Fruit fly (Drosophila melanogaster): Measurements from ENCODE around the gene Sap47.

Gene Sap47

DNA sequence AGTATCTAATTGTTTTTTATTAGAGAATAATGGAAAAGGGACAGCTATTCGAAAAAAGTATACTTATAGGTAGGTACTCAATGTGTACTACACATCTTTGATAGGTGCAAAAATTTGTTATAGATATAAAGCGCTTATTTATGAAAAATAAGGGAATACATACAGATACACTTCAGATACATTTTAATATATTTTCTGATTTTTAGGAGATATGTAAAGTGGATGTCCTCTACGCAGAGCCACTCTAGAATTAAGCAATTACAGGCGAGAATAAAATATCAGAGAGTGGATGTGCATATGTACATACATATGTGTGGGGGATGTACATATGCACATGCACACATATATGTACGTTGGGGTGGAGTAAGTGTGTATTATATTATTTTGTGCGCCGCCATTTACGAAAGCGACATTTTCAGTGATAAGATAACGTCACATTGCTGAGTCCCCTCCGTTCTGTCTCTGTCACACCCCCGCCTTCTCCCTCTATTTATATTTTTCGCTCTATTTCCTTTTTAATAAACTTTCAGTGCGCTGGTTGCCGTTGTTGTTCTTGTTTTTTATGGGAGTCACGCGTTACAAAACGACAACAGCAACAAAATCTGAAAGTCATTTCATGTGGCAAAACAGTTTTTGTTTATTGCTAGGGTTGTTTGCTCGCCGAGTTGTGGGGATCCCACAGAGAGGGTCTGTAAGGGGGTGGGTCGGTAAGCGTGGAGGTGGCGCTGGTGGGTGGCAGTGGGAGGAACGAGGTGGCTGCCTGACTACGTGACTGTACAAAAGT lies 70.0 kb downstream of the Sap47 start (continued):
- TF ChIP-seq psq (GFP tag; optimal IDR thresholded peaks at IDR 0.05) (no peak), sens (GFP tag) (peak; percentile 82), CG6854 (GFP tag; optimal IDR thresholded peaks at IDR 0.05) (peak; percentile 48), CG1602 (GFP tag; optimal IDR thresholded peaks at IDR 0.05) (no peak), Dp (GFP tag; optimal IDR thresholded peaks at IDR 0.05) (no peak), CG17328 (GFP tag; IDR thresholded peaks at IDR 0.05) (no peak), CG18262 (tag; optimal IDR thresholded peaks at IDR 0.05) (no peak), sr (GFP tag; IDR thresholded peaks at IDR 0.05) (no peak), CG1792 (GFP tag; optimal IDR thresholded peaks at IDR 0.05) (no peak), CG8281 (tag; optimal IDR thresholded peaks at IDR 0.05) (peak; percentile 10), CG2129 (GFP tag; IDR thresholded peaks at IDR 0.05; ENCODE audit: partially characterized antibody) (no peak), NC2α (GFP tag; optimal IDR thresholded peaks at IDR 0.05) (no peak), CG11504 (tag; optimal IDR thresholded peaks at IDR 0.05) (no peak), mam (GFP tag; optimal IDR thresholded peaks at IDR 0.05) (no peak), cad (GFP tag; optimal IDR thresholded peaks at IDR 0.05) (no peak), ro (GFP tag; IDR thresholded peaks at IDR 0.05) (no peak), dmrt99B (tag; optimal IDR thresholded peaks at IDR 0.05) (no peak), gt (GFP tag; IDR thresholded peaks at IDR 0.05) (no peak), fd64A (GFP tag; optimal IDR thresholded peaks at IDR 0.05) (peak; percentile 6), repo (GFP tag; optimal IDR thresholded peaks at IDR 0.05) (no peak), CG10654 (GFP tag; optimal IDR thresholded peaks at IDR 0.05) (no peak), Xrp1 (GFP tag; IDR thresholded peaks at IDR 0.05) (no peak), CG42726 (GFP tag; IDR thresholded peaks at IDR 0.05; ENCODE audit: partially characterized antibody) (no peak), kay (GFP tag; optimal IDR thresholded peaks at IDR 0.05) (peak; percentile 53), Hr39 (optimal IDR thresholded peaks at IDR 0.05) (no peak), CG4404 (GFP tag; IDR thresholded peaks at IDR 0.05) (no peak), GATAe (GFP tag; conservative IDR thresholded peaks at IDR 0.05) (peak; percentile 98), CG30020 (tag; optimal IDR thresholded peaks at IDR 0.05) (no peak), sna (GFP tag; IDR thresholded peaks at IDR 0.05; ENCODE audit: partially characterized antibody) (no peak), CG3281 (GFP tag; optimal IDR thresholded peaks at IDR 0.05) (peak; percentile 29), org-1 (GFP tag; optimal IDR thresholded peaks at IDR 0.05) (no peak), CG12769 (tag; optimal IDR thresholded peaks at IDR 0.05) (no peak), Ada2b (GFP tag; IDR thresholded peaks at IDR 0.05) (no peak), CG11247 (GFP tag; IDR thresholded peaks at IDR 0.05) (no peak), bsh (GFP tag; optimal IDR thresholded peaks at IDR 0.05) (no peak), tx (GFP tag; optimal IDR thresholded peaks at IDR 0.05) (no peak), CG2875 (GFP tag; optimal IDR thresholded peaks at IDR 0.05) (no peak), zfh2 (GFP tag; optimal IDR thresholded peaks at IDR 0.05) (no peak), CG30403 (GFP tag; optimal IDR thresholded peaks at IDR 0.05) (no peak), grn (GFP tag; optimal IDR thresholded peaks at IDR 0.05) (peak; percentile 48), Lhr (GFP tag; optimal IDR thresholded peaks at IDR 0.05) (no peak), chn (GFP tag; optimal IDR thresholded peaks at IDR 0.05) (no peak), Sry-δ (GFP tag; optimal IDR thresholded peaks at IDR 0.05) (no peak), sens-2 (GFP tag; IDR thresholded peaks at IDR 0.05) (no peak), CG14965 (GFP tag; optimal IDR thresholded peaks at IDR 0.05; ENCODE audit: borderline replicate concordance) (no peak), fd96Cb (tag; optimal IDR thresholded peaks at IDR 0.05) (no peak), CG18011 (GFP tag; optimal IDR thresholded peaks at IDR 0.05) (no peak), Fer3 (tag; optimal IDR thresholded peaks at IDR 0.05) (peak; percentile 1), lab (GFP tag; optimal IDR thresholded peaks at IDR 0.05) (peak; percentile 82), Stat92E (GFP tag; optimal IDR thresholded peaks at IDR 0.05) (no peak)

All from whole organism, embryonic.